Fruit fly (Drosophila melanogaster): ENCODE measurements around the gene mRpL38.

Gene mRpL38

DNA sequence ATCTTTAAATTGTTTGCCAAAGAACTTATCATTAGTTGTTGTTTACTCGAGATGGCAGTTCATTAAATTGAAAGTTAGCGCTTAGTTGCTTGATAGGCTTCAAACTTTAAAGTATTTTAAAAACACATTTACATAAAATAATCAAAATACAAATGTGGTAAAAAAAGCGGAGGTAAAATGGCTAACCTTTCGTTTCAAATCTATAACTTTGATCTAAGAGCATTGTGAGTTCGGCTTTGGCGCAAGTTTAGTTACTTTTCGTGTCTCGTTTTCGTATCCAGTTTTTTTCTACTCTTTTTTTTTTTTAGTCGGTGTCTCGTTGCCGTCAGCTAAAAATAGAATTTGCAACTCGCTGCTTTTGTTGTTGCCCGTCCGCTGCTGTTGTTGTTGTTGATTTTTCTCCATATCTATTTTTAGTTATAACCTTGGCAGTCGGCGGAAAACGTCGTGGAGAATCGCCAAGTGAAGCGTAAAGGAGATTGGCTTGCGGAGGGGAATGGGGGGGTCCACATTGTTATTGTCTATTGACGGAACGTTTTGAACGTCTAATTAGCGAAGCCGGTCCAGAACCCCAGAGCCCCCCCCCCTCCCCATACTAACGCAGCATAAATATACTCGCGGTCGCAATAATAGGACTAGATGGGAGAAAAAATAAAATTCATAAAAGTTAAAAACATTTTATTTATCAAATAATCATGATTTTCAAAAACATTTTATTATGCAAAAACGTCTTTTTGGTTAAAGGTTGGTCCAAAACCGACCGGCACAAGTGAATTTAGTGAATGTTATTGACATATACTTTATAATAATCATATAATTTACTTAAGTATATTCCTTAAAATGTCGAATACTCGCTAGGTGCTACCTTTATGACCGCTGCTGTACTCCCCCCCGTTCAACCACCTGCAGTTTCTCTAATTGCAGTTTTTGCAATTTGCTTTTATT is 11.3 kb upstream of the mRpL38 start (continued):
- no peak for TF ChIP-seq danr (GFP tag; IDR thresholded peaks at IDR 0.05)
- TF ChIP-seq CG6854 (GFP tag; optimal IDR thresholded peaks at IDR 0.05), result no peak
- TF ChIP-seq tll (GFP tag; optimal IDR thresholded peaks at IDR 0.05), result no peak
- no peak for TF ChIP-seq HmgZ (tag; optimal IDR thresholded peaks at IDR 0.05)
- TF ChIP-seq cas (GFP tag; IDR thresholded peaks at IDR 0.05), result no peak
- no peak for TF ChIP-seq ems (GFP tag; optimal IDR thresholded peaks at IDR 0.05)
- TF ChIP-seq TFAM (GFP tag; optimal IDR thresholded peaks at IDR 0.05), result no peak
- TF ChIP-seq CG33213 (GFP tag; optimal IDR thresholded peaks at IDR 0.05), result no peak
- no peak for TF ChIP-seq CG15073 (GFP tag; optimal IDR thresholded peaks at IDR 0.05)
- no peak for TF ChIP-seq sim (GFP tag; IDR thresholded peaks at IDR 0.05)
- TF ChIP-seq Hand (GFP tag; optimal IDR thresholded peaks at IDR 0.05), result peak; percentile 47
- no peak for TF ChIP-seq sd (tag; optimal IDR thresholded peaks at IDR 0.05)
- TF ChIP-seq h (optimal IDR thresholded peaks at IDR 0.05), result no peak
- no peak for TF ChIP-seq odd (GFP tag; optimal IDR thresholded peaks at IDR 0.05)
- TF ChIP-seq Fer1 (GFP tag; optimal IDR thresholded peaks at IDR 0.05), result peak; percentile 58
- no peak for TF ChIP-seq dm (GFP tag; optimal IDR thresholded peaks at IDR 0.05)
- TF ChIP-seq CG17802 (tag; optimal IDR thresholded peaks at IDR 0.05), result no peak
- no peak for TF ChIP-seq CG10321 (GFP tag; IDR thresholded peaks at IDR 0.05)
- TF ChIP-seq scrt (GFP tag; optimal IDR thresholded peaks at IDR 0.05), result peak; percentile 43
- no peak for TF ChIP-seq CG16815 (GFP tag; optimal IDR thresholded peaks at IDR 0.05)
- no peak for TF ChIP-seq run (tag; optimal IDR thresholded peaks at IDR 0.05)
- peak; percentile 24; the same call in 1 of the 2 replicates for TF ChIP-seq CG9215 (GFP tag; IDR thresholded peaks at IDR 0.05)
- TF ChIP-seq CG4730 (GFP tag; IDR thresholded peaks at IDR 0.05), result no peak
- TF ChIP-seq Oaz (GFP tag; IDR thresholded peaks at IDR 0.05), result no peak
- no peak for TF ChIP-seq CG14965 (GFP tag; optimal IDR thresholded peaks at IDR 0.05; ENCODE audit: borderline replicate concordance)
- TF ChIP-seq kah (GFP tag; optimal IDR thresholded peaks at IDR 0.05), result no peak
- no peak for TF ChIP-seq Ravus (GFP tag; IDR thresholded peaks at IDR 0.05)
- no peak for TF ChIP-seq sqz (GFP tag; optimal IDR thresholded peaks at IDR 0.05)
- TF ChIP-seq eyg (GFP tag; optimal IDR thresholded peaks at IDR 0.05), result no peak
- no peak for TF ChIP-seq bowl (GFP tag; IDR thresholded peaks at IDR 0.05)
- TF ChIP-seq chif (GFP tag; optimal IDR thresholded peaks at IDR 0.05), result no peak
- TF ChIP-seq CG30431 (GFP tag; optimal IDR thresholded peaks at IDR 0.05), result no peak
- no peak for TF ChIP-seq insv (GFP tag; optimal IDR thresholded peaks at IDR 0.05)
- TF ChIP-seq CG8765 (GFP tag; IDR thresholded peaks at IDR 0.05), result no peak
- no peak for TF ChIP-seq hkb (optimal IDR thresholded peaks at IDR 0.05)
- TF ChIP-seq hkb (GFP tag; IDR thresholded peaks at IDR 0.05), result peak; percentile 45; the same call in 1 of the 2 replicates
- no peak for TF ChIP-seq stwl (tag; optimal IDR thresholded peaks at IDR 0.05)
- no peak for TF ChIP-seq Hmx (GFP tag; optimal IDR thresholded peaks at IDR 0.05)
- no peak for TF ChIP-seq CG16863 (GFP tag; optimal IDR thresholded peaks at IDR 0.05)
- TF ChIP-seq CG8281 (tag; optimal IDR thresholded peaks at IDR 0.05), result no peak
- TF ChIP-seq bbx (GFP tag; IDR thresholded peaks at IDR 0.05; ENCODE audit: partially characterized antibody), result no peak
- no peak for TF ChIP-seq ato (GFP tag; IDR thresholded peaks at IDR 0.05; ENCODE audit: partially characterized antibody)
- TF ChIP-seq CG4404 (GFP tag; IDR thresholded peaks at IDR 0.05), result no peak
- TF ChIP-seq CG17328 (GFP tag; IDR thresholded peaks at IDR 0.05), result no peak
- TF ChIP-seq CG12104 (GFP tag; optimal IDR thresholded peaks at IDR 0.05), result peak; percentile 14
- TF ChIP-seq gsb-n (tag; optimal IDR thresholded peaks at IDR 0.05), result no peak
- TF ChIP-seq Dll (GFP tag; IDR thresholded peaks at IDR 0.05; ENCODE audit: partially characterized antibody), result no peak
- TF ChIP-seq zfh1 (GFP tag; IDR thresholded peaks at IDR 0.05), result no peak
- no peak for TF ChIP-seq tna (GFP tag; IDR thresholded peaks at IDR 0.05; ENCODE audit: partially characterized antibody)
- no peak for TF ChIP-seq Usf (GFP tag; optimal IDR thresholded peaks at IDR 0.05)

Data from whole organism, embryonic.